Fruit fly (Drosophila melanogaster) whole organism, adult: Measurements from ENCODE around the gene CG31897.

ENCODE experiments used
- CG11617 ChIP-seq: fragments of 200-800 bp; sonication (Bioruptor generic); optimal IDR thresholded peaks from 2 replicates; lab custom pipeline; 2017; ENCODE audit warnings: mild to moderate bottlenecking, missing biosample characterization, missing genetic modification reagents, missing genetic modification characterization
- CG12768 ChIP-seq: fragments of 200-800 bp; sonication (Bioruptor generic); optimal IDR thresholded peaks from 2 replicates; lab custom pipeline; 2017; ENCODE audit warnings: missing biosample characterization, missing genetic modification characterization, mild to moderate bottlenecking, moderate library complexity, missing genetic modification reagents
- CG14711 ChIP-seq: fragments of 200-800 bp; sonication (Bioruptor generic); optimal IDR thresholded peaks from 2 replicates; lab custom pipeline; 2018; ENCODE audit warnings: missing biosample characterization, mild to moderate bottlenecking, missing genetic modification characterization, moderate library complexity
- CG1620 ChIP-seq: fragments of 200-800 bp; sonication (Bioruptor generic); optimal IDR thresholded peaks from 2 replicates; lab custom pipeline; 2016; ENCODE audit warnings: missing biosample characterization, missing genetic modification characterization
- CG33017 ChIP-seq: fragments of 200-800 bp; sonication (Bioruptor generic); optimal IDR thresholded peaks from 2 replicates; lab custom pipeline; 2018; ENCODE audit warnings: missing biosample characterization, mild to moderate bottlenecking, missing genetic modification characterization, moderate library complexity
- CG5204 ChIP-seq: fragments of 200-800 bp; sonication (Bioruptor generic); optimal IDR thresholded peaks from 2 replicates; lab custom pipeline; 2016; ENCODE audit warnings: missing biosample characterization, missing genetic modification characterization
- CG7045 ChIP-seq: fragments of 200-800 bp; sonication (Bioruptor generic); optimal IDR thresholded peaks from 2 replicates; lab custom pipeline; 2017; ENCODE audit warnings: missing biosample characterization, mild to moderate bottlenecking, missing genetic modification characterization
- CG7101 ChIP-seq: fragments of 200-800 bp; sonication (Bioruptor generic); optimal IDR thresholded peaks from 2 replicates; lab custom pipeline; 2018; ENCODE audit warnings: missing biosample characterization, mild to moderate bottlenecking, missing genetic modification characterization, moderate library complexity
- Clk ChIP-seq: fragments of 200-800 bp; sonication (Bioruptor generic); optimal IDR thresholded peaks from 2 replicates; lab custom pipeline; 2017; ENCODE audit warnings: missing biosample characterization, missing genetic modification characterization
- Crg-1 ChIP-seq: fragments of 200-800 bp; sonication (Bioruptor generic); optimal IDR thresholded peaks from 2 replicates; lab custom pipeline; 2016; ENCODE audit warnings: missing biosample characterization, missing genetic modification characterization
- Hr96 ChIP-seq: fragments of 200-800 bp; sonication (Bioruptor generic); optimal IDR thresholded peaks from 2 replicates; lab custom pipeline; 2016; ENCODE audit warnings: missing biosample characterization, missing genetic modification characterization
- Mnt ChIP-seq: fragments of 200-800 bp; sonication (Bioruptor generic); optimal IDR thresholded peaks from 2 replicates; lab custom pipeline; 2016; ENCODE audit warnings: missing biosample characterization, mild to moderate bottlenecking, missing genetic modification characterization
- bab1 ChIP-seq: fragments of 200-800 bp; sonication (Bioruptor generic); optimal IDR thresholded peaks from 3 replicates; lab custom pipeline; 2019; ENCODE audit warnings: missing biosample characterization, mild to moderate bottlenecking, missing genetic modification characterization, moderate library complexity
- cic ChIP-seq: fragments of 200-800 bp; sonication (Bioruptor generic); optimal IDR thresholded peaks from 2 replicates; lab custom pipeline; 2017; ENCODE audit warnings: missing biosample characterization, mild to moderate bottlenecking, missing genetic modification characterization, moderate library complexity
- cnc ChIP-seq, 2 experiments: fragments of >200 bp; optimal IDR thresholded peaks; 2 replicates each; lab custom pipeline; 2017
- kay ChIP-seq: fragments of 200-800 bp; sonication (Bioruptor generic); peaks from one replicate; lab custom pipeline; 2016; ENCODE audit warnings: missing biosample characterization, missing genetic modification characterization, borderline replicate concordance
- ovo ChIP-seq: fragments of 200-800 bp; sonication (Bioruptor generic); optimal IDR thresholded peaks from 2 replicates; lab custom pipeline; 2016; ENCODE audit warnings: missing biosample characterization, missing genetic modification characterization
- pad ChIP-seq: fragments of 200-800 bp; sonication (Bioruptor generic); optimal IDR thresholded peaks from 3 replicates; lab custom pipeline; 2017; ENCODE audit warnings: missing biosample characterization, missing genetic modification characterization, mild to moderate bottlenecking, moderate library complexity, missing genetic modification reagents
- tj ChIP-seq: fragments of 200-800 bp; sonication (Bioruptor generic); optimal IDR thresholded peaks from 3 replicates; lab custom pipeline; 2017; ENCODE audit warnings: missing biosample characterization, mild to moderate bottlenecking, missing genetic modification characterization, moderate library complexity
- toe ChIP-seq: fragments of 200-800 bp; sonication (Bioruptor generic); optimal IDR thresholded peaks from 2 replicates; lab custom pipeline; 2016; ENCODE audit warnings: missing biosample characterization, missing genetic modification characterization

The CG31897 gene

dm6 chr2L:8442147-8442546, at the start of gene CG31897:
Gene CG31897 (plus strand): TSS chr2L:8442447.
- TF ChIP-seq Clk (GFP tag; lab: Kevin White, UChicago) (no peak), kay (GFP tag; lab: Kevin White, UChicago) (no peak), CG11617 (GFP tag; lab: Kevin White, UChicago) (no peak), Mnt (no peak), CG14711 (tag; lab: Kevin White, UChicago) (no peak), CG12768 (GFP tag; lab: Kevin White, UChicago) (no peak), bab1 (GFP tag; lab: Kevin White, UChicago) (no peak), toe (no peak), Crg-1 (GFP tag; lab: Kevin White, UChicago) (no peak), CG1620 (no peak), ovo (GFP tag; lab: Kevin White, UChicago) (no peak), pad (GFP tag; lab: Kevin White, UChicago) (no peak), CG7045 (no peak), cnc (optimal IDR thresholded peaks at IDR 0.05; lab: Kevin White, UChicago) (no peak), CG33017 (no peak), CG7101 (tag; lab: Kevin White, UChicago) (no peak), CG5204 (GFP tag; lab: Kevin White, UChicago) (no peak), Hr96 (no peak), cic (GFP tag; lab: Kevin White, UChicago) (no peak), tj (GFP tag; lab: Kevin White, UChicago) (no peak)

- TF ChIP-seq kay (GFP tag; lab: Kevin White, UChicago) (peak; percentile 62), CG7045 (no peak)
Observed at dm6 chr2L:8393122-8393521, 49.1 kb upstream of the CG31897 start, which contains the start of gene Acp29AB. Gene Acp29AB (minus strand): TSS chr2L:8393222.

dm6 chr2L:8394180-8394579, 48.1 kb upstream of the CG31897 start, which contains the start of gene lectin-29Ca:
Gene lectin-29Ca (minus strand): TSS chr2L:8394280.
- no peak for TF ChIP-seq pad (GFP tag; lab: Kevin White, UChicago)
- TF ChIP-seq Mnt, result no peak
- no peak for TF ChIP-seq CG7101 (tag; lab: Kevin White, UChicago)
- TF ChIP-seq bab1 (GFP tag; lab: Kevin White, UChicago), result no peak
- no peak for TF ChIP-seq CG7045
- TF ChIP-seq tj (GFP tag; lab: Kevin White, UChicago), result no peak
- no peak for TF ChIP-seq kay (GFP tag; lab: Kevin White, UChicago)
- no peak for TF ChIP-seq cic (GFP tag; lab: Kevin White, UChicago)

dm6 chr2L:8394840-8395239, 47.4 kb upstream of the CG31897 start, which contains the start of gene Peritrophin-15b:
Gene Peritrophin-15b (minus strand): TSS chr2L:8394940.
- TF ChIP-seq CG7101 (tag; lab: Kevin White, UChicago) (no peak), Mnt (no peak), CG1620 (no peak), CG7045 (no peak), ovo (GFP tag; lab: Kevin White, UChicago) (no peak), bab1 (GFP tag; lab: Kevin White, UChicago) (no peak), cnc (optimal IDR thresholded peaks at IDR 0.05; lab: Kevin White, UChicago) (no peak), CG14711 (tag; lab: Kevin White, UChicago) (no peak), Crg-1 (GFP tag; lab: Kevin White, UChicago) (no peak), kay (GFP tag; lab: Kevin White, UChicago) (no peak), CG5204 (GFP tag; lab: Kevin White, UChicago) (no peak), Hr96 (no peak), toe (no peak)

dm6 chr2L:8395996-8396699, 46.1 kb upstream of the CG31897 start, which contains the start of the genes Peritrophin-15a and CG13385:
Gene Peritrophin-15a (minus strand): TSS chr2L:8396096.
Gene CG13385 (plus strand): TSS chr2L:8396649.
- TF ChIP-seq toe (no peak), CG11617 (GFP tag; lab: Kevin White, UChicago) (no peak), Mnt (no peak), Clk (GFP tag; lab: Kevin White, UChicago) (no peak), kay (GFP tag; lab: Kevin White, UChicago) (no peak), Hr96 (no peak), Crg-1 (GFP tag; lab: Kevin White, UChicago) (no peak), CG7045 (no peak), CG12768 (GFP tag; lab: Kevin White, UChicago) (no peak), CG14711 (tag; lab: Kevin White, UChicago) (no peak), CG1620 (no peak)

- TF ChIP-seq ovo (GFP tag; lab: Kevin White, UChicago) (no peak), CG1620 (no peak), toe (no peak), pad (GFP tag; lab: Kevin White, UChicago) (no peak), CG11617 (GFP tag; lab: Kevin White, UChicago) (no peak), Mnt (no peak), Crg-1 (GFP tag; lab: Kevin White, UChicago) (no peak), Clk (GFP tag; lab: Kevin White, UChicago) (no peak), cic (GFP tag; lab: Kevin White, UChicago) (no peak), CG5204 (GFP tag; lab: Kevin White, UChicago) (no peak)
Observed at dm6 chr2L:8398721-8399120, 43.5 kb upstream of the CG31897 start, which contains the start of gene CG13386. Gene CG13386 (plus strand): TSS chr2L:8399021.
